Worm (Caenorhabditis elegans) whole organism, L4 larva: ENCODE measurements around the gene ZK622.1.

Source experiments
- F10B5.3 ChIP-seq: sonication (generic microtip); optimal IDR thresholded peaks from 2 replicates; lab custom pipeline; 2016; ENCODE audit warnings: mild to moderate bottlenecking, missing genetic modification characterization, missing compliant biosample characterization
- F26F4.8 ChIP-seq: fragments of 200-800 bp; sonication (Bioruptor generic); conservative IDR thresholded peaks from 2 replicates; pipeline ENCODE4 v1.3.6; 2022; ENCODE audit warnings: missing genetic modification characterization, missing compliant biosample characterization
- F49E8.2 ChIP-seq: sonication (generic microtip); optimal IDR thresholded peaks from 2 replicates; lab custom pipeline; 2016; ENCODE audit warnings: missing compliant biosample characterization, mild to moderate bottlenecking, missing genetic modification characterization, borderline replicate concordance
- T20F7.1 ChIP-seq: fragments of 200-800 bp; sonication (Bioruptor generic); optimal IDR thresholded peaks from 2 replicates; lab custom pipeline; 2018; ENCODE audit warnings: mild to moderate bottlenecking, missing genetic modification characterization, missing compliant biosample characterization
- T26A8.4 ChIP-seq: fragments of 200-800 bp; sonication (Bioruptor generic); IDR thresholded peaks from 2 replicates; pipeline ENCODE4 v1.3.6; 2022; ENCODE audit warnings: missing genetic modification characterization, missing compliant biosample characterization
- Y75B8A.6 ChIP-seq: fragments of 200-800 bp; sonication (Bioruptor generic); IDR thresholded peaks from 2 replicates; pipeline ENCODE4 v1.3.6; 2022; ENCODE audit warnings: missing genetic modification reagents, missing genetic modification characterization, missing compliant biosample characterization
- aha-1 ChIP-seq: fragments of 150-350 bp; peaks from one replicate; lab custom pipeline; 2014; ENCODE audit warnings: missing biosample characterization, missing genetic modification characterization
- ama-1 ChIP-seq: fragments of 150-350 bp; optimal IDR thresholded peaks from 2 replicates; lab custom pipeline; 2014; ENCODE audit warnings: inconsistent platforms, mixed read lengths
- arid-1 ChIP-seq: fragments of 200-800 bp; sonication (Bioruptor generic); conservative IDR thresholded peaks from 2 replicates; pipeline ENCODE4 v1.3.6; 2022; ENCODE audit warnings: missing genetic modification reagents, missing genetic modification characterization, missing compliant biosample characterization
- ceh-20 ChIP-seq: fragments of 200-800 bp; sonication (Bioruptor generic); IDR thresholded peaks from 2 replicates; pipeline ENCODE4 v1.3.6; 2022; ENCODE audit warnings: missing genetic modification reagents, missing genetic modification characterization, missing compliant biosample characterization
- ceh-44 ChIP-seq: fragments of 200-800 bp; sonication (Bioruptor generic); IDR thresholded peaks from 2 replicates; pipeline ENCODE4 v1.3.6; 2022; ENCODE audit warnings: missing genetic modification reagents, missing genetic modification characterization, missing compliant biosample characterization
- ceh-62 ChIP-seq: sonication (generic microtip); optimal IDR thresholded peaks from 2 replicates; lab custom pipeline; 2017; ENCODE audit warnings: missing biosample characterization, missing genetic modification characterization
- ces-1 ChIP-seq: fragments of 150-350 bp; sonication (generic microtip); optimal IDR thresholded peaks from 4 replicates; lab custom pipeline; 2014; ENCODE audit warnings: missing biosample characterization, missing genetic modification reagents, missing genetic modification characterization
- cey-2 ChIP-seq: sonication (generic microtip); optimal IDR thresholded peaks from 3 replicates; lab custom pipeline; 2017; ENCODE audit warnings: missing genetic modification characterization, mild to moderate bottlenecking, missing compliant biosample characterization, antibody characterized with exemption, borderline replicate concordance; ENCODE audit not compliant: insufficient read depth
- duxl-1 ChIP-seq: sonication (generic microtip); optimal IDR thresholded peaks from 2 replicates; lab custom pipeline; 2016; ENCODE audit warnings: mild to moderate bottlenecking, missing genetic modification characterization, moderate library complexity, missing compliant biosample characterization; ENCODE audit not compliant: poor library complexity
- egl-43 ChIP-seq: fragments of 200-800 bp; sonication (Bioruptor generic); IDR thresholded peaks from 2 replicates; pipeline ENCODE4 v1.3.6; 2022; ENCODE audit warnings: missing genetic modification reagents, missing genetic modification characterization, missing compliant biosample characterization
- hlh-11 ChIP-seq: fragments of 200-800 bp; sonication (Bioruptor generic); optimal IDR thresholded peaks from 2 replicates; lab custom pipeline; 2018; ENCODE audit warnings: mild to moderate bottlenecking, missing genetic modification characterization, missing compliant biosample characterization
- hmg-1.1 ChIP-seq: fragments of 200-800 bp; sonication (Bioruptor generic); IDR thresholded peaks from 2 replicates; pipeline ENCODE4 v1.3.6; 2022; ENCODE audit warnings: missing genetic modification reagents, missing genetic modification characterization, missing compliant biosample characterization
- jun-1 ChIP-seq: fragments of 150-350 bp; optimal IDR thresholded peaks from 2 replicates; lab custom pipeline; 2014; ENCODE audit warnings: missing biosample characterization, missing genetic modification reagents, missing genetic modification characterization
- lim-7 ChIP-seq: fragments of 200-800 bp; sonication (Bioruptor generic); IDR thresholded peaks from 2 replicates; pipeline ENCODE4 v1.3.6; 2022; ENCODE audit warnings: missing genetic modification characterization, missing compliant biosample characterization
- lin-15B ChIP-seq: fragments of 150-350 bp; sonication (generic microtip); optimal IDR thresholded peaks from 3 replicates; lab custom pipeline; 2014; ENCODE audit warnings: missing biosample characterization, missing genetic modification characterization
- lin-29 ChIP-seq: fragments of 200-800 bp; sonication (Bioruptor generic); IDR thresholded peaks from 2 replicates; pipeline ENCODE4 v1.3.6; 2022; ENCODE audit warnings: missing genetic modification reagents, missing genetic modification characterization, missing compliant biosample characterization
- lin-38 ChIP-seq: fragments of 200-800 bp; sonication (Bioruptor generic); IDR thresholded peaks from 2 replicates; pipeline ENCODE4 v1.3.6; 2022; ENCODE audit warnings: missing genetic modification reagents, missing genetic modification characterization, missing compliant biosample characterization
- lir-3 ChIP-seq: sonication (generic microtip); optimal IDR thresholded peaks from 2 replicates; lab custom pipeline; 2016; ENCODE audit warnings: mild to moderate bottlenecking, missing genetic modification characterization, missing compliant biosample characterization
- madf-9 ChIP-seq: fragments of 200-800 bp; sonication (Bioruptor generic); conservative IDR thresholded peaks from 2 replicates; pipeline ENCODE4 v1.3.6; 2022; ENCODE audit warnings: missing genetic modification reagents, missing genetic modification characterization, missing compliant biosample characterization
- mep-1 ChIP-seq: fragments of 150-350 bp; sonication (generic microtip); optimal IDR thresholded peaks from 3 replicates; lab custom pipeline; 2014; ENCODE audit warnings: missing biosample characterization, missing genetic modification characterization
- mes-2 ChIP-seq: sonication (generic microtip); optimal IDR thresholded peaks from 2 replicates; lab custom pipeline; 2016; ENCODE audit warnings: missing genotype, mild to moderate bottlenecking, missing genetic modification characterization, missing compliant biosample characterization; ENCODE audit not compliant: poor library complexity, severe bottlenecking
- nhr-10 ChIP-seq: fragments of 150-350 bp; optimal IDR thresholded peaks from 2 replicates; lab custom pipeline; 2014; ENCODE audit warnings: missing biosample characterization, missing genetic modification characterization
- nhr-102 ChIP-seq: sonication (generic microtip); optimal IDR thresholded peaks from 2 replicates; lab custom pipeline; 2016; ENCODE audit warnings: mild to moderate bottlenecking, missing genetic modification characterization, moderate library complexity, missing compliant biosample characterization
- nhr-25 ChIP-seq: sonication (generic microtip); optimal IDR thresholded peaks from 2 replicates; lab custom pipeline; 2017; ENCODE audit warnings: missing genetic modification characterization, mild to moderate bottlenecking, missing compliant biosample characterization, antibody characterized with exemption, moderate library complexity, borderline replicate concordance; ENCODE audit not compliant: insufficient read depth
- nhr-28 ChIP-seq: fragments of 150-350 bp; optimal IDR thresholded peaks from 2 replicates; lab custom pipeline; 2014; ENCODE audit warnings: missing biosample characterization, missing genetic modification characterization
- nhr-41 ChIP-seq: fragments of 200-800 bp; sonication (Bioruptor generic); IDR thresholded peaks from 2 replicates; pipeline ENCODE4 v1.3.6; 2022; ENCODE audit warnings: missing genetic modification reagents, missing genetic modification characterization, missing compliant biosample characterization
- nhr-77 ChIP-seq: fragments of 150-350 bp; optimal IDR thresholded peaks from 2 replicates; lab custom pipeline; 2014; ENCODE audit warnings: missing biosample characterization, missing genetic modification characterization
- rbr-2 ChIP-seq: sonication (generic microtip); optimal IDR thresholded peaks from 2 replicates; lab custom pipeline; 2016; ENCODE audit warnings: missing genotype, missing genetic modification characterization, missing compliant biosample characterization
- sdz-12 ChIP-seq: fragments of 200-800 bp; sonication (Bioruptor generic); optimal IDR thresholded peaks from 2 replicates; lab custom pipeline; 2018; ENCODE audit warnings: mild to moderate bottlenecking, missing genetic modification characterization, missing compliant biosample characterization
- set-16 ChIP-seq: fragments of 200-800 bp; sonication (Bioruptor generic); IDR thresholded peaks from 2 replicates; pipeline ENCODE4 v1.3.6; 2022; ENCODE audit warnings: missing genetic modification reagents, missing genetic modification characterization, missing compliant biosample characterization
- skn-1 ChIP-seq: fragments of 150-350 bp; optimal IDR thresholded peaks from 2 replicates; lab custom pipeline; 2014; ENCODE audit warnings: missing biosample characterization, missing genetic modification characterization
- snpc-1.2 ChIP-seq: fragments of 200-800 bp; sonication (Bioruptor generic); IDR thresholded peaks from 2 replicates; pipeline ENCODE4 v1.3.6; 2022; ENCODE audit warnings: missing genetic modification reagents, missing genetic modification characterization, missing compliant biosample characterization
- snpc-4 ChIP-seq: fragments of 150-350 bp; optimal IDR thresholded peaks from 2 replicates; lab custom pipeline; 2014; ENCODE audit warnings: missing biosample characterization, missing genetic modification characterization
- tag-97 ChIP-seq: fragments of 200-800 bp; sonication (Bioruptor generic); IDR thresholded peaks from 2 replicates; pipeline ENCODE4 v1.3.6; 2022; ENCODE audit warnings: missing genetic modification characterization, missing compliant biosample characterization
- unc-39 ChIP-seq: sonication (generic microtip); optimal IDR thresholded peaks from 2 replicates; lab custom pipeline; 2017; ENCODE audit warnings: missing biosample characterization, missing genetic modification characterization
- unc-62 ChIP-seq, 3 experiments: fragments of 150-350 bp in 1 of 3; sonication (generic microtip); optimal IDR thresholded peaks in 2 of 3; peaks in 1 of 3; 1 replicate in 1 of 3; 2 replicates in 2 of 3; lab custom pipeline; 2014 to 2017; ENCODE audit warnings: missing biosample characterization in 3 of 3, missing genetic modification characterization in 3 of 3, missing genetic modification reagents in 3 of 3, missing genotype in 1 of 3
- vab-7 ChIP-seq: fragments of 200-800 bp; sonication (Bioruptor generic); IDR thresholded peaks from 2 replicates; pipeline ENCODE4 v1.3.6; 2022; ENCODE audit warnings: missing genetic modification reagents, missing genetic modification characterization, missing compliant biosample characterization
- zag-1 ChIP-seq: fragments of 150-350 bp; optimal IDR thresholded peaks from 2 replicates; lab custom pipeline; 2014; ENCODE audit warnings: missing biosample characterization, missing genetic modification characterization
- zfp-3 ChIP-seq: fragments of 200-800 bp; sonication (Bioruptor generic); conservative IDR thresholded peaks from 2 replicates; pipeline ENCODE4 v1.3.6; 2022; ENCODE audit warnings: missing genetic modification reagents, missing genetic modification characterization, missing compliant biosample characterization
- ztf-11 ChIP-seq: fragments of 150-350 bp; optimal IDR thresholded peaks from 2 replicates; lab custom pipeline; 2014; ENCODE audit warnings: missing biosample characterization, missing genetic modification characterization

The ZK622.1 gene

DNA sequence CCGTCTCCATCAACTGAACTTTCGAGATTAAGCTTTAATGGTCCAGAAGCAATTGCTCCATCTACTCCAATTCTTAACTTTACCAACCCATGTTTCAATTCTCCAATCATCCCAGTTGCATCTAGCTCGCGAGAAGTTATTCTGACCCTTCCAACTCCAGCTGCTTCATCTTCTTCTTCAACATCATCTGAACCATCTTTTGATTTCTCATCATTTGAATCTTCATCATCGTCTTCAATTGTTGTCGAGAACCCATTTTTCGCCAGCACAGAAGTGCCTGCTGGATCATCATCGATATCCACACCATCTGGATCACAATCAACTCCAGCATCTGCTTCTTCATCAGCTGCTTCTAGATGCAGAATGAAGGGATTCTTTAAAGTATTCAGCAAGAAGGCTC, 45.9 kb downstream of the ZK622.1 start:
- TF ChIP-seq aha-1 (tag; lab: Kevin White, UChicago) (peak; percentile 90), egl-43 (no peak), unc-62 (GFP tag; optimal IDR thresholded peaks at IDR 0.05 in 1 of 2; lab: Kevin White, UChicago) (peak in 1 of 2 experiments; percentile 81), unc-62 (tag; optimal IDR thresholded peaks at IDR 0.05; lab: Kevin White, UChicago) (no peak), madf-9 (GFP tag; lab: Robert Waterston, UW) (no peak)

- no peak for TF ChIP-seq ces-1 (GFP tag; lab: Kevin White, UChicago)
- TF ChIP-seq cey-2 (tag; lab: Kevin White, UChicago), result no peak
- TF ChIP-seq F10B5.3, result no peak
- TF ChIP-seq rbr-2 (tag; lab: Kevin White, UChicago), result no peak
- peak in 1 of 2 experiments; percentile 79 for TF ChIP-seq unc-62 (GFP tag; optimal IDR thresholded peaks at IDR 0.05 in 1 of 2; lab: Kevin White, UChicago)
- TF ChIP-seq unc-62 (tag; optimal IDR thresholded peaks at IDR 0.05; lab: Kevin White, UChicago), result no peak
- TF ChIP-seq vab-7 (GFP tag; lab: Robert Waterston, UW), result no peak
- TF ChIP-seq T20F7.1 (GFP tag; lab: Kevin White, UChicago), result peak; percentile 15
- TF ChIP-seq ceh-62 (tag; lab: Kevin White, UChicago), result no peak
- TF ChIP-seq nhr-10, result peak; percentile 37
- no peak for TF ChIP-seq tag-97 (GFP tag; lab: Robert Waterston, UW)
- no peak for TF ChIP-seq F26F4.8
- no peak for TF ChIP-seq ama-1 (lab: Kevin White, UChicago)
- no peak for TF ChIP-seq ceh-44
- TF ChIP-seq skn-1, result no peak
- TF ChIP-seq mes-2 (tag; lab: Kevin White, UChicago), result peak; percentile 37
- TF ChIP-seq nhr-102 (tag; lab: Kevin White, UChicago), result no peak
- TF ChIP-seq set-16, result no peak
- no peak for TF ChIP-seq hmg-1.1 (GFP tag; lab: Robert Waterston, UW)
- 0 out of 2 replicates have a peak, but pooled peaks have one; percentile 12 for TF ChIP-seq ceh-20 (GFP tag; lab: Robert Waterston, UW)
- TF ChIP-seq arid-1 (GFP tag; lab: Robert Waterston, UW), result no peak
- peak; percentile 61; the same call in 1 of the 2 replicates for TF ChIP-seq nhr-41 (GFP tag; lab: Robert Waterston, UW)
- TF ChIP-seq snpc-1.2 (GFP tag; lab: Robert Waterston, UW), result no peak
- TF ChIP-seq zag-1 (tag; lab: Kevin White, UChicago), result no peak
- peak; percentile 58 for TF ChIP-seq T26A8.4 (GFP tag; lab: Robert Waterston, UW)
- no peak for TF ChIP-seq F49E8.2
- TF ChIP-seq nhr-77 (tag; lab: Kevin White, UChicago), result peak; percentile 43
- TF ChIP-seq ztf-11 (tag; lab: Kevin White, UChicago), result no peak
- TF ChIP-seq duxl-1 (tag; lab: Kevin White, UChicago), result no peak
- TF ChIP-seq lir-3 (tag; lab: Kevin White, UChicago), result no peak
- TF ChIP-seq unc-39, result no peak
- no peak for TF ChIP-seq jun-1 (tag; lab: Kevin White, UChicago)
- no peak for TF ChIP-seq Y75B8A.6 (GFP tag; lab: Robert Waterston, UW)
- 0 out of 2 replicates have a peak, but pooled peaks have one; percentile 15 for TF ChIP-seq lin-29 (GFP tag; lab: Robert Waterston, UW)
- TF ChIP-seq nhr-28, result no peak
- no peak for TF ChIP-seq snpc-4 (tag; lab: Kevin White, UChicago)
- no peak for TF ChIP-seq nhr-25 (tag; lab: Kevin White, UChicago)
- TF ChIP-seq sdz-12 (GFP tag; lab: Kevin White, UChicago), result no peak
- peak; percentile 18 for TF ChIP-seq hlh-11 (tag; lab: Kevin White, UChicago)
- TF ChIP-seq mep-1, result peak; percentile 60
- TF ChIP-seq lim-7 (GFP tag; lab: Robert Waterston, UW), result 0 out of 2 replicates have a peak, but pooled peaks have one; percentile 3
- TF ChIP-seq lin-15B (tag; lab: Kevin White, UChicago), result no peak
- 0 out of 2 replicates have a peak, but pooled peaks have one; percentile 72 for TF ChIP-seq zfp-3 (GFP tag; lab: Robert Waterston, UW)
- TF ChIP-seq lin-38 (GFP tag; lab: Robert Waterston, UW), result peak; percentile 15; the same call in 1 of the 2 replicates
Observed at ce11 chrII:5340672-5341568, 47.3 kb downstream of the ZK622.1 start.
